Worm (Caenorhabditis elegans): ENCODE results near the gene srw-7.

DNA sequence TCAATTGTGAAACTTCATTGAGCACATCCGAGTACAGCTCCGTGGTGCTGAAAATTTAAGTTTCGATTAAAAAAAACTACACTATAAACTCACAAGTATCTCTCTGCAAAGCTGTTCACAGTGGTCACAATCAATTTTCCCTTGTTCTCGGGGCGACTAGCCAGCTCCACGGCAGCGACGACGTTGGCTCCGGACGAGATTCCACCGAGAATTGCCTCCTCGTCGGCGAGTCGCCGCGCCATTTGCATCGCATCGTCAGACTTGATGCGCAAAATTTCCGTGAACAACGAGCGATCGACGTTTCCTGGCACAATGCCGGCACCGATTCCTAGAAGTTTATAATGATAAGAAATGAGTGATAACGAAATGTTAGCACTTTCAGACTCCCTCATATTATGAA lies 31.4 kb upstream of the srw-7 start:
- no peak for TF ChIP-seq tab-1 (GFP tag; IDR thresholded peaks at IDR 0.05)
- TF ChIP-seq ref-1 (GFP tag; conservative IDR thresholded peaks at IDR 0.05): no peak
- TF ChIP-seq ztf-23 (GFP tag; IDR thresholded peaks at IDR 0.05): no peak
- no peak for TF ChIP-seq klf-2 (GFP tag; conservative IDR thresholded peaks at IDR 0.05)

Data from whole organism, midembryonic.